Fruit fly (Drosophila melanogaster): ENCODE measurements around the gene PICK1.

- TF ChIP-seq achi (GFP tag; optimal IDR thresholded peaks at IDR 0.05) (peak; percentile 94), Met (GFP tag; optimal IDR thresholded peaks at IDR 0.05) (peak; percentile 95), Eip75B (GFP tag; optimal IDR thresholded peaks at IDR 0.05) (peak; percentile 94), Sox102F (GFP tag; optimal IDR thresholded peaks at IDR 0.05) (peak; percentile 85), topi (GFP tag; optimal IDR thresholded peaks at IDR 0.05) (peak; percentile 95), OdsH (GFP tag; optimal IDR thresholded peaks at IDR 0.05) (peak; percentile 97), pdm3 (GFP tag; optimal IDR thresholded peaks at IDR 0.05) (peak; percentile 96), ss (GFP tag; optimal IDR thresholded peaks at IDR 0.05) (peak; percentile 75 to 93), Hr38 (GFP tag; optimal IDR thresholded peaks at IDR 0.05) (peak; percentile 73), Ets96B (tag; optimal IDR thresholded peaks at IDR 0.05) (peak; percentile 94)
These were observed 27.0 kb downstream of the PICK1 start, which contains the start of gene Pih1D1 for dm6 chr2L:12721794-12722315.

Data from whole organism, prepupa.